Worm (Caenorhabditis elegans): ENCODE data around the gene F10C1.1.
A peak's percentile ranks its signal among the peaks of the same experiment; 100 is the strongest.
"Not testable (repeated sequence)": the region's sequence is repeated elsewhere in the genome, so short reads cannot be mapped to it uniquely, and the experiment has no call there.

The F10C1.1 gene

ce11 chrII:5794195-5794594 lies 20.2 kb downstream of the F10C1.1 start, which contains the start of gene acdh-8:
TSS of gene acdh-8 (plus strand) at chrII:5794495.
- TF ChIP-seq him-1 (tag; optimal IDR thresholded peaks at IDR 0.05) (no peak), W03F9.2 (tag; optimal IDR thresholded peaks at IDR 0.05) (no peak), dao-5 (tag; optimal IDR thresholded peaks at IDR 0.05) (no peak)

ce11 chrII:5797348-5797977 lies 23.4 kb downstream of the F10C1.1 start, which contains the start of the genes msp-63 and msp-142:
TSS of gene msp-63 (minus strand) at chrII:5797448.
TSS of gene msp-142 (plus strand) at chrII:5797927.
- no peak for TF ChIP-seq him-1 (tag; optimal IDR thresholded peaks at IDR 0.05)
- TF ChIP-seq dao-5 (tag; optimal IDR thresholded peaks at IDR 0.05), result no peak
- no peak for TF ChIP-seq W03F9.2 (tag; optimal IDR thresholded peaks at IDR 0.05)

DNA sequence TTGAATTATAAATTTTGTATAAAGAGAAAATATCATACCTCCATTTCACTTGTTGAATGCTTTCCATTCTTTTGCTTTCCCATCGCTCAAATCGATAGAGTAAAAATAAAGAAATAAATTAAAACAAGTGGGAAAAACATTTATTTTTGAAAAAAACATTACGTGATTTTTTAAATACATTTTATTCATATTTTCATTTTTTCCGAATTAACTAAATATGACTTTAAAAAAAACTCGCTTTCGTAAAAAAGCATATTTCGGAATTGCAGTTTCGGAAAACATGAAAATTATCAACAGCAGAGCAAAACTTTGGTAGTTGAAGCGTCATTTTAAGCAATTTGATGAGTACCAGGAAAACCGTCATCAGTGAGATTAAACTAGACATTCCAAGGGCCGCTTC lies 25.5 kb downstream of the F10C1.1 start, which contains the start of gene K05F1.8:
Gene K05F1.8 (minus strand): TSS at position 101 of the 400 bp plus-strand sequence.
- no peak for TF ChIP-seq W03F9.2 (tag; optimal IDR thresholded peaks at IDR 0.05)
- TF ChIP-seq dao-5 (tag; optimal IDR thresholded peaks at IDR 0.05), result no peak
- TF ChIP-seq him-1 (tag; optimal IDR thresholded peaks at IDR 0.05), result no peak

- TF ChIP-seq him-1 (tag; optimal IDR thresholded peaks at IDR 0.05) (no peak), dao-5 (tag; optimal IDR thresholded peaks at IDR 0.05) (no peak), W03F9.2 (tag; optimal IDR thresholded peaks at IDR 0.05) (no peak)
These were observed 27.0 kb downstream of the F10C1.1 start, which contains the start of the genes K05F1.9 and K05F1.1 for ce11 chrII:5801075-5801474. TSS of gene K05F1.9 (minus strand) at chrII:5801175. TSS of gene K05F1.1 (plus strand) at chrII:5801382.

- TF ChIP-seq W03F9.2 (tag; optimal IDR thresholded peaks at IDR 0.05) (no peak), him-1 (tag; optimal IDR thresholded peaks at IDR 0.05) (no peak), dao-5 (tag; optimal IDR thresholded peaks at IDR 0.05) (no peak)
These were observed 30.3 kb downstream of the F10C1.1 start for ce11 chrII:5804288-5804687.

DNA sequence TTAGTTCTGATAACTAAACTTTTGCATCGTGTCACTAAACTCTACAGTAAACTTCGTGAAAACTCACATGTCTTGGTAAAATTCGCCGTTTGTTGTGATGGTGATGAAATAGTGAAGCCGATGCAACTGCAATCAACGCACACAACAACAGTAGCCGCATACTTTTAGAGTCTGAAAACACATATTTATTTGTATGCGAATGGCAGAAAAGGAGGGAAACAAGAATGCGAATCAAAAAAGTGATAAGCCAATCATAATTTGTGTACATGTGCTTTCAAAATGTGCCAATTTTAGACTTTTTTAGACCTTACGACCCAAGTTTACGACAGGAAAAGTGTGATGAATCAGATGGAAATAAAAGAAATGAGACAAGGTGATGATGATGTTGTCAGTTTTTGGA lies 31.3 kb downstream of the F10C1.1 start, which contains the start of gene K05F1.10:
Gene K05F1.10 (minus strand): TSS at position 171 of the 400 bp plus-strand sequence.
- no peak for TF ChIP-seq him-1 (tag; optimal IDR thresholded peaks at IDR 0.05)

DNA sequence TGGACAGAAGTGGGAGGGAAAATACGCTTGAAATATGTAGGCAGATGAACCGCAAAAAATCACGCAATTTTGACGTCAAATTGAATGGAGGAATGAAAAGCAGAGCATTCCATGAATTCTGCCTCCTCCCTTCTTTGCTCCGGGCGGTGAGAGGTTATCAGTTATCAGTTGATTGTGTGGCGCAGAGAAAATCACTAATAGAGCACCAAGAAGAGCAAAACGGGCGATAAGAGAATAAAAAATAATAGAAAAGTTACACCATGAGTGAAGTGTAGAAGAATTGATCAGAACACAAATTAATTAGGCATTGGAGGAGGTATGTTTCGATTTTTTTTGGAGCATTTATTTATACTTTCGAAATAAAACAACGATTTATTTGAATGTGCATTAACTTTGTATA lies 32.5 kb downstream of the F10C1.1 start:
- TF ChIP-seq W03F9.2 (tag; optimal IDR thresholded peaks at IDR 0.05) (no peak), dao-5 (tag; optimal IDR thresholded peaks at IDR 0.05) (no peak), him-1 (tag; optimal IDR thresholded peaks at IDR 0.05) (no peak)

DNA sequence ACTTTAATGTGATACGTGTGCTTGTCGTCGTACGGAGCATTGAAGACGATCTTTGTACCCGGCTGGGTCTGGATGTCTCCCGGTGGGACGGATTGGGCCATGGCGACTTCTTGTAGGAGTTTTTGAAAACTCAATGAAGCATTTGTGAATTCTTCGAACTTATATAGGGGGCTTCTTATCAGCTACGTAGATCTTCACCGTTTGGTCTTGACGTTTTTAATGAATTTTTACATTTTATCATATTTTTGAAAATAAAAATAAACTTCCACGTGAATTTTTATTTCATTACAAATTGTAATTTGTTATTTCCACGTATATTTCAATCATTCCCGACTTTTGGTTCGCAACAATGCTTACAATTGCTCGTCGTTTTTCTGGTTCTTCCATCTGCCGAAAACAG lies 36.2 kb downstream of the F10C1.1 start, which contains the start of the genes msp-64 and ZK1248.5:
Gene msp-64 (minus strand): TSS at position 101 of the 400 bp plus-strand sequence.
Gene ZK1248.5 (plus strand): TSS at position 285 of the 400 bp plus-strand sequence.
- TF ChIP-seq him-1 (tag; optimal IDR thresholded peaks at IDR 0.05) (no peak), dao-5 (tag; optimal IDR thresholded peaks at IDR 0.05) (no peak), W03F9.2 (tag; optimal IDR thresholded peaks at IDR 0.05) (no peak)

DNA sequence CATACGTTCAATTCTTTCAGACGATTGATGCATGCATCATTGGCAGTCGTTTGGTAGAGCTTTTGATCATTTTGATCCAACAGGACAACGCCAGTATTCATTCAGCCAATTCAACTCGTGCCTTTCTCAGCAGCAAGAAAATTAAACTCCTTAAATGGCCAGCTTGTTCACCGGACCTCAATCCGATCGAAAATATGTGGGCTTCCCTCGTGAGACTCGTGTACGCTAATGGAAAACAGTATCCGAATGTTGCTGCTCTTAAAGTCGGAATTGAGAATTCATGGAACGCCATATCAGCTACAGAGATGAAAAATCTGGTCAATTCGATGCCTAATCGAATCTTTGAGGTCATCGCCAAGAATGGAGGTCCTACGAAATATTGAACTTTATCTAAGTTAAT lies 41.4 kb downstream of the F10C1.1 start, which contains the start of gene wago-5:
Gene wago-5 (minus strand): TSS at position 101 of the 400 bp plus-strand sequence.
- TF ChIP-seq him-1, W03F9.2, dao-5 (tag; optimal IDR thresholded peaks at IDR 0.05): not testable (repeated sequence)

ce11 chrII:5816346-5816745 lies 42.3 kb downstream of the F10C1.1 start, which contains the start of gene ZK1248.20:
TSS of gene ZK1248.20 (plus strand) at chrII:5816646.
- TF ChIP-seq dao-5 (tag; optimal IDR thresholded peaks at IDR 0.05) (no peak), him-1 (tag; optimal IDR thresholded peaks at IDR 0.05) (no peak), W03F9.2 (tag; optimal IDR thresholded peaks at IDR 0.05) (no peak)

DNA sequence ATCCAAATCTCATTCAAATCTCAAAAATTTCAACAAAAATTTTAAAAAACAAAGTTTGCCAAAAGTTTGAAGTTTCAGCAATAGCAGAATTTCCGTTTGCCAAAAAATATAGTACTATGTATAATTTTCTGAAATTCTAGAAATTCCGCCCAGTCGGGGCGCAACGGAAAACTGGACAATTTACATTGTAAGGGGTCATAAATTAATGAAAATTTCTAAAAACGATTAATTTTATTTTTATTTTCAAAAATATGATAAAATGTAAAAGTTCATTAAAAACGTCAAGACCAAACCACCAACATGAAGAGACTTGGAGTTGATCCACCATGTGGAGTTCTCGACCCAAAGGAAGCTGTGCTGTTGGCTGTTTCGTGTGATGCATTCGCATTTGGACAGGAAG lies 44.3 kb downstream of the F10C1.1 start, which contains the start of gene ZK1248.4:
Gene ZK1248.4 (plus strand): TSS at position 301 of the 400 bp plus-strand sequence.
- no peak for TF ChIP-seq him-1 (tag; optimal IDR thresholded peaks at IDR 0.05)
- no peak for TF ChIP-seq W03F9.2 (tag; optimal IDR thresholded peaks at IDR 0.05)
- TF ChIP-seq dao-5 (tag; optimal IDR thresholded peaks at IDR 0.05), result no peak

- TF ChIP-seq him-1 (tag; optimal IDR thresholded peaks at IDR 0.05) (no peak), W03F9.2 (tag; optimal IDR thresholded peaks at IDR 0.05) (peak; percentile 61), dao-5 (tag; optimal IDR thresholded peaks at IDR 0.05) (no peak)
These were observed 45.6 kb downstream of the F10C1.1 start for ce11 chrII:5819655-5820054.

ce11 chrII:5820282-5820762 lies 46.3 kb downstream of the F10C1.1 start, which contains the start of gene ehs-1:
TSS of gene ehs-1 (plus strand) at chrII:5820712.
- TF ChIP-seq him-1 (tag; optimal IDR thresholded peaks at IDR 0.05) (no peak), dao-5 (tag; optimal IDR thresholded peaks at IDR 0.05) (no peak)

Data from whole organism, L4/young adult.